Worm (Caenorhabditis elegans) whole organism, L3 larva: ENCODE measurements around the gene gst-36.

Source experiments
- ama-1 ChIP-seq: fragments of 150-350 bp; optimal IDR thresholded peaks from 2 replicates; lab custom pipeline; 2018
- daf-12 ChIP-seq: fragments of 150-350 bp; optimal IDR thresholded peaks from 2 replicates; lab custom pipeline; 2014; ENCODE audit warnings: missing biosample characterization, missing genetic modification reagents, missing genetic modification characterization
- elt-3 ChIP-seq, 3 experiments: fragments of 150-350 bp in 1 of 3; sonication (generic microtip) in 2 of 3; optimal IDR thresholded peaks; 2 replicates in 2 of 3; 4 replicates in 1 of 3; lab custom pipeline; 2014 to 2017; ENCODE audit warnings: missing biosample characterization in 3 of 3, missing genetic modification characterization in 3 of 3
- mdl-1 ChIP-seq: fragments of 150-350 bp; optimal IDR thresholded peaks from 2 replicates; lab custom pipeline; 2014; ENCODE audit warnings: missing biosample characterization, missing genetic modification characterization
- nfya-1 ChIP-seq: sonication (generic microtip); optimal IDR thresholded peaks from 2 replicates; lab custom pipeline; 2017; ENCODE audit warnings: missing genetic modification characterization, mild to moderate bottlenecking, missing compliant biosample characterization, antibody characterized with exemption, moderate library complexity; ENCODE audit not compliant: insufficient read depth
- nhr-11 ChIP-seq: fragments of 150-350 bp; optimal IDR thresholded peaks from 2 replicates; lab custom pipeline; 2014; ENCODE audit warnings: missing biosample characterization, missing genetic modification characterization
- nhr-25 ChIP-seq: sonication (generic microtip); optimal IDR thresholded peaks from 2 replicates; lab custom pipeline; 2017; ENCODE audit warnings: missing biosample characterization, missing genetic modification characterization
- nhr-28 ChIP-seq: fragments of 150-350 bp; optimal IDR thresholded peaks from 2 replicates; lab custom pipeline; 2014; ENCODE audit warnings: missing biosample characterization, missing genetic modification characterization
- nhr-77 ChIP-seq: fragments of 150-350 bp; optimal IDR thresholded peaks from 2 replicates; lab custom pipeline; 2014; ENCODE audit warnings: missing biosample characterization, missing genetic modification characterization
- pha-4 ChIP-seq: fragments of 150-350 bp; optimal IDR thresholded peaks from 2 replicates; lab custom pipeline; 2014; ENCODE audit warnings: missing biosample characterization, missing genetic modification reagents, missing genetic modification characterization
- tbx-2 ChIP-seq: sonication (generic microtip); optimal IDR thresholded peaks from 2 replicates; lab custom pipeline; 2016; ENCODE audit warnings: mild to moderate bottlenecking, missing genetic modification characterization, missing compliant biosample characterization
- unc-62 ChIP-seq: fragments of 150-350 bp; sonication (generic microtip); optimal IDR thresholded peaks from 4 replicates; lab custom pipeline; 2014; ENCODE audit warnings: missing biosample characterization, missing genetic modification reagents, missing genetic modification characterization

- no peak for TF ChIP-seq nhr-25 (tag; lab: Kevin White, UChicago)
- no peak for TF ChIP-seq nhr-77 (tag; lab: Kevin White, UChicago)
- TF ChIP-seq daf-12 (tag; lab: Kevin White, UChicago), result no peak
- no peak for TF ChIP-seq nhr-11 (tag; lab: Kevin White, UChicago)
- no peak for TF ChIP-seq nfya-1 (tag; lab: Kevin White, UChicago)
- TF ChIP-seq elt-3 (tag; optimal IDR thresholded peaks at IDR 0.05; lab: Kevin White, UChicago), result no peak
- no peak for TF ChIP-seq unc-62 (GFP tag; lab: Kevin White, UChicago)
- no peak for TF ChIP-seq mdl-1 (tag; lab: Kevin White, UChicago)
- no peak for TF ChIP-seq nhr-28 (tag; lab: Kevin White, UChicago)
- TF ChIP-seq pha-4 (tag; lab: Kevin White, UChicago), result no peak
- TF ChIP-seq tbx-2 (tag; lab: Kevin White, UChicago), result no peak
- TF ChIP-seq ama-1, result no peak
Observed at ce11 chrX:9882572-9882971, 19.8 kb upstream of the gst-36 start.
